Worm (Caenorhabditis elegans) whole organism, L1 larva: ENCODE measurements around the gene atgl-1.
A peak's percentile ranks its signal among the peaks of the same experiment; 100 is the strongest.

Source experiments
- C16A3.4 ChIP-seq: fragments of 150-350 bp; optimal IDR thresholded peaks from 2 replicates; lab custom pipeline; 2014; ENCODE audit warnings: missing biosample characterization, missing genetic modification characterization
- F16B12.6 ChIP-seq: fragments of 150-350 bp; optimal IDR thresholded peaks from 2 replicates; lab custom pipeline; 2014; ENCODE audit warnings: missing biosample characterization, missing genetic modification characterization
- Y116A8C.19 ChIP-seq: sonication (generic microtip); optimal IDR thresholded peaks from 2 replicates; lab custom pipeline; 2016; ENCODE audit warnings: missing compliant biosample characterization, missing genetic modification characterization, borderline replicate concordance
- aha-1 ChIP-seq: fragments of 150-350 bp; optimal IDR thresholded peaks from 2 replicates; lab custom pipeline; 2014; ENCODE audit warnings: missing biosample characterization, missing genetic modification characterization
- aly-2 ChIP-seq: fragments of 150-350 bp; optimal IDR thresholded peaks from 2 replicates; lab custom pipeline; 2014; ENCODE audit warnings: missing biosample characterization, missing genetic modification characterization
- ama-1 ChIP-seq: fragments of 150-350 bp; optimal IDR thresholded peaks from 2 replicates; lab custom pipeline; 2014
- blmp-1 ChIP-seq: fragments of 150-350 bp; optimal IDR thresholded peaks from 2 replicates; lab custom pipeline; 2014; ENCODE audit warnings: missing biosample characterization, missing genetic modification characterization
- ceh-8 ChIP-seq: fragments of 200-800 bp; sonication (Bioruptor generic); optimal IDR thresholded peaks from 2 replicates; lab custom pipeline; 2018; ENCODE audit warnings: mild to moderate bottlenecking, missing genetic modification characterization, moderate library complexity, missing compliant biosample characterization
- ces-1 ChIP-seq: fragments of 150-350 bp; optimal IDR thresholded peaks from 2 replicates; lab custom pipeline; 2014; ENCODE audit warnings: missing biosample characterization, missing genetic modification reagents, missing genetic modification characterization
- dpl-1 ChIP-seq, 3 experiments: fragments of 150-350 bp in 2 of 3; sonication (generic microtip) in 1 of 3; optimal IDR thresholded peaks; 2 replicates each; lab custom pipeline; 2014 to 2017; ENCODE audit warnings: missing biosample characterization in 3 of 3, missing genetic modification characterization in 3 of 3, missing genetic modification reagents in 3 of 3
- efl-3 ChIP-seq: fragments of 200-800 bp; sonication (Bioruptor generic); optimal IDR thresholded peaks from 2 replicates; lab custom pipeline; 2018; ENCODE audit warnings: mild to moderate bottlenecking, missing genetic modification characterization, missing compliant biosample characterization
- egl-13 ChIP-seq: sonication (generic microtip); optimal IDR thresholded peaks from 2 replicates; lab custom pipeline; 2016; ENCODE audit warnings: missing genotype, missing genetic modification reagents, missing genetic modification characterization, missing compliant biosample characterization
- egl-27 ChIP-seq, 2 experiments: fragments of 150-350 bp in 1 of 2; sonication (generic microtip); optimal IDR thresholded peaks; 3 replicates each; lab custom pipeline; 2017 to 2018; ENCODE audit warnings: missing biosample characterization in 2 of 2, missing genetic modification characterization in 2 of 2, missing genetic modification reagents in 2 of 2
- elt-3 ChIP-seq, 6 experiments: fragments of 150-350 bp in 1 of 6; sonication (generic microtip); optimal IDR thresholded peaks; 2 replicates each; lab custom pipeline; 2017 to 2018; ENCODE audit warnings: missing biosample characterization in 6 of 6, missing genetic modification characterization in 6 of 6, inconsistent platforms in 1 of 6
- fkh-8 ChIP-seq: sonication (generic microtip); optimal IDR thresholded peaks from 2 replicates; lab custom pipeline; 2016; ENCODE audit warnings: mild to moderate bottlenecking, missing genetic modification characterization, missing compliant biosample characterization
- fos-1 ChIP-seq: fragments of 150-350 bp; optimal IDR thresholded peaks from 2 replicates; lab custom pipeline; 2014; ENCODE audit warnings: missing biosample characterization, missing genetic modification characterization
- grh-1 ChIP-seq: fragments of 200-800 bp; sonication (Bioruptor generic); IDR thresholded peaks from 2 replicates; pipeline ENCODE4 v1.3.6; 2022; ENCODE audit warnings: missing genetic modification reagents, missing genetic modification characterization, missing compliant biosample characterization
- hpl-2 ChIP-seq: fragments of 150-350 bp; optimal IDR thresholded peaks from 2 replicates; lab custom pipeline; 2014; ENCODE audit warnings: missing biosample characterization, missing genetic modification reagents, missing genetic modification characterization
- jun-1 ChIP-seq: fragments of 150-350 bp; optimal IDR thresholded peaks from 2 replicates; lab custom pipeline; 2014; ENCODE audit warnings: missing biosample characterization, missing genetic modification reagents, missing genetic modification characterization
- lin-13 ChIP-seq: fragments of 150-350 bp; optimal IDR thresholded peaks from 2 replicates; lab custom pipeline; 2014; ENCODE audit warnings: missing biosample characterization, missing genetic modification reagents, missing genetic modification characterization
- lin-14 ChIP-seq: fragments of 200-800 bp; sonication (Bioruptor generic); optimal IDR thresholded peaks from 2 replicates; lab custom pipeline; 2018; ENCODE audit warnings: mild to moderate bottlenecking, missing genetic modification characterization, moderate library complexity, missing compliant biosample characterization
- lin-35 ChIP-seq, 2 experiments: fragments of 150-350 bp; optimal IDR thresholded peaks; 2 replicates each; lab custom pipeline; 2014; ENCODE audit warnings: missing biosample characterization in 2 of 2, missing genetic modification characterization in 2 of 2, missing genetic modification reagents in 2 of 2
- lin-39 ChIP-seq: fragments of 150-350 bp; optimal IDR thresholded peaks from 2 replicates; lab custom pipeline; 2014; ENCODE audit warnings: missing biosample characterization, missing genetic modification reagents, missing genetic modification characterization
- lsy-2 ChIP-seq, 2 experiments: fragments of 150-350 bp; optimal IDR thresholded peaks; 2 replicates each; lab custom pipeline; 2014; ENCODE audit warnings: missing biosample characterization in 2 of 2, missing genetic modification characterization in 2 of 2
- mab-9 ChIP-seq: fragments of 200-800 bp; sonication (Bioruptor generic); IDR thresholded peaks from 2 replicates; pipeline ENCODE4 v1.3.6; 2022; ENCODE audit warnings: missing genetic modification reagents, missing genetic modification characterization, missing compliant biosample characterization
- nhr-11 ChIP-seq: fragments of 150-350 bp; optimal IDR thresholded peaks from 2 replicates; lab custom pipeline; 2014; ENCODE audit warnings: missing biosample characterization, missing genetic modification characterization
- nhr-19 ChIP-seq: fragments of 200-800 bp; sonication (Bioruptor generic); conservative IDR thresholded peaks from 2 replicates; pipeline ENCODE4 v1.3.6; 2022; ENCODE audit warnings: missing genetic modification characterization, missing compliant biosample characterization
- nhr-20 ChIP-seq: sonication (generic microtip); optimal IDR thresholded peaks from 2 replicates; lab custom pipeline; 2016; ENCODE audit warnings: mild to moderate bottlenecking, missing genetic modification characterization, missing compliant biosample characterization
- nhr-237 ChIP-seq: fragments of 150-350 bp; optimal IDR thresholded peaks from 2 replicates; lab custom pipeline; 2014; ENCODE audit warnings: missing biosample characterization, missing genetic modification characterization
- nhr-28 ChIP-seq: fragments of 150-350 bp; optimal IDR thresholded peaks from 2 replicates; lab custom pipeline; 2014; ENCODE audit warnings: missing biosample characterization, missing genetic modification characterization
- nhr-71 ChIP-seq: sonication (generic microtip); optimal IDR thresholded peaks from 2 replicates; lab custom pipeline; 2016; ENCODE audit warnings: mild to moderate bottlenecking, missing genetic modification characterization, moderate library complexity, missing compliant biosample characterization
- nhr-76 ChIP-seq: sonication (generic microtip); optimal IDR thresholded peaks from 2 replicates; lab custom pipeline; 2017; ENCODE audit warnings: missing biosample characterization, missing genetic modification characterization
- nhr-77 ChIP-seq: fragments of 150-350 bp; optimal IDR thresholded peaks from 2 replicates; lab custom pipeline; 2014; ENCODE audit warnings: missing biosample characterization, missing genetic modification characterization
- nhr-85 ChIP-seq: sonication (generic microtip); peaks from one replicate; lab custom pipeline; 2016; ENCODE audit warnings: missing genetic modification characterization, inconsistent platforms, missing compliant biosample characterization
- nhr-90 ChIP-seq: sonication (generic microtip); optimal IDR thresholded peaks from 2 replicates; lab custom pipeline; 2016; ENCODE audit warnings: mild to moderate bottlenecking, missing genetic modification characterization, missing compliant biosample characterization; ENCODE audit not compliant: poor library complexity
- pax-3 ChIP-seq: fragments of 200-800 bp; sonication (Bioruptor generic); optimal IDR thresholded peaks from 2 replicates; lab custom pipeline; 2018; ENCODE audit warnings: mild to moderate bottlenecking, missing genetic modification characterization, moderate library complexity, missing compliant biosample characterization
- pqm-1 ChIP-seq: sonication (generic microtip); optimal IDR thresholded peaks from 3 replicates; lab custom pipeline; 2017; ENCODE audit warnings: missing biosample characterization, missing genetic modification characterization
- rnt-1 ChIP-seq: sonication (generic microtip); optimal IDR thresholded peaks from 2 replicates; lab custom pipeline; 2016; ENCODE audit warnings: mild to moderate bottlenecking, missing genetic modification characterization, moderate library complexity, missing compliant biosample characterization
- skn-1 ChIP-seq: fragments of 150-350 bp; optimal IDR thresholded peaks from 2 replicates; lab custom pipeline; 2014; ENCODE audit warnings: missing biosample characterization, missing genetic modification characterization
- snu-23 ChIP-seq: sonication (generic microtip); optimal IDR thresholded peaks from 2 replicates; lab custom pipeline; 2016; ENCODE audit warnings: missing genetic modification characterization, missing compliant biosample characterization
- sox-4 ChIP-seq: sonication (generic microtip); optimal IDR thresholded peaks from 2 replicates; lab custom pipeline; 2016; ENCODE audit warnings: missing genetic modification characterization, missing compliant biosample characterization
- sptf-1 ChIP-seq: fragments of 150-350 bp; optimal IDR thresholded peaks from 2 replicates; lab custom pipeline; 2014; ENCODE audit warnings: missing biosample characterization, missing genetic modification characterization
- sup-37 ChIP-seq: fragments of 200-800 bp; sonication (Bioruptor generic); optimal IDR thresholded peaks from 2 replicates; lab custom pipeline; 2018; ENCODE audit warnings: mild to moderate bottlenecking, missing genetic modification characterization, missing compliant biosample characterization
- tlp-1 ChIP-seq: fragments of 150-350 bp; optimal IDR thresholded peaks from 2 replicates; lab custom pipeline; 2014; ENCODE audit warnings: missing biosample characterization, missing genetic modification characterization
- unc-130 ChIP-seq: fragments of 150-350 bp; optimal IDR thresholded peaks from 2 replicates; lab custom pipeline; 2017; ENCODE audit warnings: missing biosample characterization, missing genetic modification characterization, inconsistent platforms
- unc-30 ChIP-seq: sonication (generic microtip); optimal IDR thresholded peaks from 2 replicates; lab custom pipeline; 2017; ENCODE audit warnings: missing biosample characterization, missing genetic modification characterization
- xbp-1 ChIP-seq: sonication (generic microtip); optimal IDR thresholded peaks from 2 replicates; lab custom pipeline; 2016; ENCODE audit warnings: missing genetic modification characterization, missing compliant biosample characterization
- zip-4 ChIP-seq: fragments of 200-800 bp; sonication (Bioruptor generic); optimal IDR thresholded peaks from 2 replicates; lab custom pipeline; 2018; ENCODE audit warnings: mild to moderate bottlenecking, missing genetic modification characterization, moderate library complexity, missing compliant biosample characterization
- ztf-11 ChIP-seq, 2 experiments: sonication (generic microtip); optimal IDR thresholded peaks; 2 replicates each; lab custom pipeline; 2016 to 2017; ENCODE audit warnings: missing genetic modification characterization in 2 of 2, missing biosample characterization in 1 of 2, missing compliant biosample characterization in 1 of 2
- ztf-4 ChIP-seq: fragments of 150-350 bp; optimal IDR thresholded peaks from 2 replicates; lab custom pipeline; 2014; ENCODE audit warnings: missing biosample characterization, missing genetic modification characterization

The atgl-1 gene

ce11 chrIII:6446807-6447206 lies 27.5 kb upstream of the atgl-1 start, which contains the start of gene let-721:
let-721 (minus strand) TSS chrIII:6446907.
- TF ChIP-seq efl-3 (GFP tag; lab: Kevin White, UChicago) (no peak), lin-13 (GFP tag; lab: Kevin White, UChicago) (no peak), lin-35 (GFP tag; optimal IDR thresholded peaks at IDR 0.05; lab: Kevin White, UChicago) (no peak), mab-9 (GFP tag; lab: Robert Waterston, UW) (no peak), dpl-1 (GFP tag; optimal IDR thresholded peaks at IDR 0.05; lab: Kevin White, UChicago) (no peak), nhr-77 (no peak), nhr-90 (no peak), grh-1 (GFP tag; lab: Robert Waterston, UW) (no peak), pax-3 (tag; lab: Kevin White, UChicago) (no peak), ztf-11 (tag; optimal IDR thresholded peaks at IDR 0.05; lab: Kevin White, UChicago) (no peak), nhr-237 (tag; lab: Kevin White, UChicago) (no peak), elt-3 (tag; optimal IDR thresholded peaks at IDR 0.05; lab: Kevin White, UChicago) (no peak), snu-23 (GFP tag; lab: Kevin White, UChicago) (no peak), aha-1 (tag; lab: Kevin White, UChicago) (no peak), fkh-8 (tag; lab: Kevin White, UChicago) (no peak), nhr-20 (tag; lab: Kevin White, UChicago) (no peak), nhr-11 (tag; lab: Kevin White, UChicago) (no peak), sox-4 (no peak)

ce11 chrIII:6444335-6444734 lies 25.1 kb upstream of the atgl-1 start, which contains the start of gene C05D11.13:
C05D11.13 (minus strand) TSS chrIII:6444586.
- peak; percentile 68 for TF ChIP-seq unc-130 (tag; lab: Kevin White, UChicago)
- peak; percentile 24 to 54 for TF ChIP-seq lin-35 (GFP tag; optimal IDR thresholded peaks at IDR 0.05; lab: Kevin White, UChicago)
- TF ChIP-seq tlp-1 = no peak
- peak; percentile 65 for TF ChIP-seq ama-1 (lab: Kevin White, UChicago)
- TF ChIP-seq nhr-11 (tag; lab: Kevin White, UChicago) = no peak
- no peak for TF ChIP-seq lin-39
- TF ChIP-seq unc-30 = no peak
- no peak for TF ChIP-seq ztf-4 (tag; lab: Kevin White, UChicago)
- no peak for TF ChIP-seq skn-1 (tag; lab: Kevin White, UChicago)
- TF ChIP-seq nhr-20 (tag; lab: Kevin White, UChicago) = peak; percentile 34
- TF ChIP-seq xbp-1 (tag; lab: Kevin White, UChicago) = peak; percentile 9
- TF ChIP-seq aha-1 (tag; lab: Kevin White, UChicago) = no peak
- peak; percentile 53 for TF ChIP-seq blmp-1
- TF ChIP-seq sptf-1 = no peak
- peak; percentile 8 for TF ChIP-seq jun-1 (tag; lab: Kevin White, UChicago)
- TF ChIP-seq nhr-71 = peak; percentile 50
- no peak for TF ChIP-seq ces-1 (GFP tag; lab: Kevin White, UChicago)
- TF ChIP-seq lin-14 (GFP tag; lab: Kevin White, UChicago) = peak; percentile 62
- no peak for TF ChIP-seq hpl-2 (GFP tag; lab: Kevin White, UChicago)
- TF ChIP-seq nhr-237 (tag; lab: Kevin White, UChicago) = no peak
- TF ChIP-seq rnt-1 (tag; lab: Kevin White, UChicago) = peak; percentile 26
- no peak for TF ChIP-seq egl-13 (tag; lab: Kevin White, UChicago)
- TF ChIP-seq Y116A8C.19 (tag; lab: Kevin White, UChicago) = no peak
- no peak for TF ChIP-seq ceh-8 (GFP tag; lab: Kevin White, UChicago)
- 0 out of 2 replicates have a peak, but pooled peaks have one; percentile 3 for TF ChIP-seq nhr-19
- peak; percentile 11 for TF ChIP-seq nhr-85 (tag; lab: Kevin White, UChicago)
- TF ChIP-seq sox-4 = no peak
- no peak for TF ChIP-seq fos-1
- TF ChIP-seq egl-27 (tag; optimal IDR thresholded peaks at IDR 0.05; lab: Kevin White, UChicago) = no peak
- no peak for TF ChIP-seq zip-4
- no peak for TF ChIP-seq nhr-76 (tag; lab: Kevin White, UChicago)
- TF ChIP-seq C16A3.4 (tag; lab: Kevin White, UChicago) = peak; percentile 34
- no peak for TF ChIP-seq sup-37 (GFP tag; lab: Kevin White, UChicago)
- TF ChIP-seq pqm-1 (tag; lab: Kevin White, UChicago) = no peak
- peak; percentile 11 for TF ChIP-seq F16B12.6 (tag; lab: Kevin White, UChicago)
- TF ChIP-seq snu-23 (GFP tag; lab: Kevin White, UChicago) = peak; percentile 56
- TF ChIP-seq lsy-2 (tag; optimal IDR thresholded peaks at IDR 0.05; lab: Kevin White, UChicago) = peak; percentile 49 to 87
- no peak for TF ChIP-seq nhr-28
- TF ChIP-seq dpl-1 (GFP tag; optimal IDR thresholded peaks at IDR 0.05; lab: Kevin White, UChicago) = peak in 2 of 3 experiments; percentile 9 to 47
- TF ChIP-seq aly-2 = no peak
- no peak for TF ChIP-seq mab-9 (GFP tag; lab: Robert Waterston, UW)
- TF ChIP-seq ztf-11 (tag; optimal IDR thresholded peaks at IDR 0.05; lab: Kevin White, UChicago) = no peak
- peak in 1 of 6 experiments; percentile 16 for TF ChIP-seq elt-3 (tag; optimal IDR thresholded peaks at IDR 0.05; lab: Kevin White, UChicago)
